Worm (Caenorhabditis elegans): Measurements from ENCODE around the gene R105.1.
A peak's percentile ranks its signal among the peaks of the same experiment; 100 is the strongest.

Gene R105.1

DNA sequence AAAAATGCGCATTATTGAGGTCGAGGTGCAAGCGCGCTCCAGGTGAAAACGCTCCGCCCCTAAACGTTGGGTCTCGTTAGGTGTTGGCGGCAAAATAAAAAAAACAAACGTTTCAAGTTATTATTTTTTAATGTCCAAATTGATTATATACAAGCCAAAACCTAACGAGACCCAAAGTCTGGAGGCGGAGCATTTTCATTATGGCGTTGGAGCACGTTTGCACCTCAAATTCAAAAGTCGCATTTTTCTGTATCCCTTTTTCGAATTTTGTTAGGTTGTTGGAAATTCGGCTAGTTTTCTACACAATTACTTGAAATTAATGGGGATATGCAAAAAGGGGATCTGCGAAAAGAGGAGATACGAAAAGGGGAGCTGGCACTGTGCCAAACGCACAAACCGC is 24.4 kb downstream of the R105.1 start, which contains the start of gene col-111:
col-111 (minus strand) TSS at position 101 of the 400 bp plus-strand sequence.
- no peak for TF ChIP-seq ZK546.5 (tag; optimal IDR thresholded peaks at IDR 0.05)
- no peak for TF ChIP-seq nhr-12 (tag; optimal IDR thresholded peaks at IDR 0.05)
- no peak for TF ChIP-seq crh-2 (tag; optimal IDR thresholded peaks at IDR 0.05)
- no peak for TF ChIP-seq snpc-4 (tag; optimal IDR thresholded peaks at IDR 0.05)
- TF ChIP-seq ama-1 (optimal IDR thresholded peaks at IDR 0.05), result no peak

DNA sequence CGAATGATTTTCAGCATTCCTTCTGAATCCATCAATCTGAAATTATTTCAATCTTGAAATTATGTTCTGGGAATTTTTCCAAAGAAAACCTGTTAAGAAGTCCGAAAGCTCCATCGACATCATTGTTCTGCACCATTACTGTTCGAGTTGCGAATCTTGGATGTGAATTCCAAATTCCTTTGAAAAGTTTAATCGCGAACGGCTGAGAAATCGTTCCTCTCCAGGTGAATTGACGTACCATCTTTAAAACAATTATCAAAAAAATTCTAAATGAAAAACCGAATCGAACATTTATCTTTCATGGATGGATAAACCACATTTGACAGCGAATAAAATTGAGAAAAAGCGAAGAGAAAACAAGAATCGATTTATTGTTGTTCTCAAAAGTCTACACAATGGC is 25.8 kb downstream of the R105.1 start, which contains the start of gene mrps-21:
mrps-21 (minus strand) TSS at position 241 of the 400 bp plus-strand sequence.
- TF ChIP-seq alr-1 (tag; optimal IDR thresholded peaks at IDR 0.05) (no peak), nhr-23 (tag; optimal IDR thresholded peaks at IDR 0.05) (no peak), peb-1 (tag; optimal IDR thresholded peaks at IDR 0.05) (no peak), ama-1 (optimal IDR thresholded peaks at IDR 0.05) (peak; percentile 5), mbf-1 (tag; optimal IDR thresholded peaks at IDR 0.05) (no peak), F13H6.1 (tag; optimal IDR thresholded peaks at IDR 0.05) (no peak)

DNA sequence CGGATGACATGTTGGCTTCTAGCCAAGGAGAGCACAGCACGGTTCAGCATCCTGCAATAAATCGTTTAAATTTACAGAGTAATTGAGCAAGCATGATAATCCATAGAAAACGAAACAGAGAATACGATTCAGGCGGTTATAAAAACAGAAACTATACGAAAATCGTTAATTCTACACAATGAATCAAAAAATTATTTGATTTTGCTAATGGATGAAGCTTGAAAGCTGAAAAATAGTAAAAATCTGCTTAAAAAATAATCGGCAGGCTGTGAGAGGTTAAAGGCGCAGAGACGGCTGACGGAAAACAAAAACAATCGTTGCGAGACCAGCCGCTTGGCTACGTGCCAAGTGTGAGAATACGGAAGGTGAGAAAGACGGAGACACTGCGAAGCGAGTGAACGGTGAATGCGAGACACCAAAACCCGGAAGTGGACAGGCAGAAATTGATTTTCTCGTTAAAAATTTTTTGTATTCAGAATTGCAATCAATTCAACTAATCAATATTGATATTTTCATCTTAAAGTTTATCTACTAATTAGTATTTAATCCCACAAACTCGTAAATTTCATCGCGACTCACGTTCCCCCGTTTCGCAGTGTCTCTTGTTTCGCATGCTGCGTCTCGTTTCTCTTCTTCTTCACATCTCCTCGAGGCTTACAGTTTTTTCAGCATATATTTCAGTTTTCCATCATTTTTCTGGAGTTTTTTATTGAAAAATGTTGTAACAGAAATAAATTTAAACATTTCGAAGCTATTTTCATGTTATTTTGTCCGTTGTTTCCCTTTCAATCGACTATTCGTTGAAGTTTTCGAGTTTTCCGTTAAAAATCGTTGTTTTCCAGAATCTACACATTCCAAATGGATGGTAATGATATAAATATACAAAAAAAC is 26.9 kb downstream of the R105.1 start, which contains the start of the genes F29B9.11 and jmjd-1.2:
F29B9.11 (minus strand) TSS at position 51 of the 891 bp plus-strand sequence.
jmjd-1.2 (plus strand) TSS at position 841 of the 891 bp plus-strand sequence.
- TF ChIP-seq ztf-1 (GFP tag; conservative IDR thresholded peaks at IDR 0.05), result no peak
- TF ChIP-seq R02D3.7 (tag; optimal IDR thresholded peaks at IDR 0.05), result peak; percentile 47
- peak; percentile 74 for TF ChIP-seq Y55F3AM.14 (GFP tag; optimal IDR thresholded peaks at IDR 0.05)
- TF ChIP-seq sma-9 (GFP tag; optimal IDR thresholded peaks at IDR 0.05), result peak; percentile 88
- TF ChIP-seq sma-9 (tag; optimal IDR thresholded peaks at IDR 0.05), result no peak
- peak; percentile 72 for TF ChIP-seq ZK546.5 (tag; optimal IDR thresholded peaks at IDR 0.05)
- no peak for TF ChIP-seq ceh-82 (tag; optimal IDR thresholded peaks at IDR 0.05)
- no peak for TF ChIP-seq skn-1 (tag; optimal IDR thresholded peaks at IDR 0.05)
- no peak for TF ChIP-seq unc-39 (tag; optimal IDR thresholded peaks at IDR 0.05)
- peak; percentile 88 for TF ChIP-seq nhr-25 (tag; optimal IDR thresholded peaks at IDR 0.05)
- TF ChIP-seq ztf-4 (tag; optimal IDR thresholded peaks at IDR 0.05), result peak; percentile 76
- peak; percentile 75 for TF ChIP-seq blmp-1 (tag; optimal IDR thresholded peaks at IDR 0.05; ENCODE audit: insufficient read depth)
- peak; percentile 68 for TF ChIP-seq zag-1 (tag; optimal IDR thresholded peaks at IDR 0.05)
- TF ChIP-seq alr-1 (tag; optimal IDR thresholded peaks at IDR 0.05), result no peak
- TF ChIP-seq nhr-10 (tag; optimal IDR thresholded peaks at IDR 0.05), result peak; percentile 30
- peak; percentile 39 for TF ChIP-seq nhr-77 (tag; optimal IDR thresholded peaks at IDR 0.05)
- TF ChIP-seq elt-3 (tag; optimal IDR thresholded peaks at IDR 0.05), result no peak
- TF ChIP-seq sma-3 (GFP tag; optimal IDR thresholded peaks at IDR 0.05), result peak; percentile 98
- peak; percentile 93 for TF ChIP-seq sem-4 (tag; optimal IDR thresholded peaks at IDR 0.05)
- TF ChIP-seq snpc-4 (tag; optimal IDR thresholded peaks at IDR 0.05), result peak; percentile 78
- TF ChIP-seq mbf-1 (tag; optimal IDR thresholded peaks at IDR 0.05), result peak; percentile 2
- TF ChIP-seq nhr-129 (tag; optimal IDR thresholded peaks at IDR 0.05), result peak; percentile 84
- TF ChIP-seq peb-1 (tag; optimal IDR thresholded peaks at IDR 0.05), result no peak
- TF ChIP-seq egl-27 (tag; optimal IDR thresholded peaks at IDR 0.05), result peak; percentile 78
- no peak for TF ChIP-seq nhr-23 (tag; optimal IDR thresholded peaks at IDR 0.05)
- TF ChIP-seq nhr-12 (tag; optimal IDR thresholded peaks at IDR 0.05), result no peak
- TF ChIP-seq ama-1 (optimal IDR thresholded peaks at IDR 0.05), result no peak
- TF ChIP-seq unc-55 (GFP tag; optimal IDR thresholded peaks at IDR 0.05), result peak; percentile 89
- TF ChIP-seq F13H6.1 (tag; optimal IDR thresholded peaks at IDR 0.05), result peak; percentile 92
- TF ChIP-seq fos-1 (tag; optimal IDR thresholded peaks at IDR 0.05), result peak; percentile 72
- TF ChIP-seq crh-2 (tag; optimal IDR thresholded peaks at IDR 0.05), result peak; percentile 95
- TF ChIP-seq nhr-11 (tag; optimal IDR thresholded peaks at IDR 0.05), result no peak
- TF ChIP-seq nhr-237 (tag; optimal IDR thresholded peaks at IDR 0.05), result peak; percentile 73
- TF ChIP-seq mdl-1 (tag; optimal IDR thresholded peaks at IDR 0.05), result peak in 1 of 2 experiments; percentile 51
- TF ChIP-seq mab-5 (tag; optimal IDR thresholded peaks at IDR 0.05), result peak; percentile 82
- TF ChIP-seq dmd-4 (tag; optimal IDR thresholded peaks at IDR 0.05), result no peak
- peak; percentile 89 for TF ChIP-seq nhr-21 (tag; optimal IDR thresholded peaks at IDR 0.05)
- TF ChIP-seq aly-2 (tag; optimal IDR thresholded peaks at IDR 0.05), result no peak
- peak; percentile 91 for TF ChIP-seq lin-11 (tag; optimal IDR thresholded peaks at IDR 0.05)
- peak; percentile 10 for TF ChIP-seq unc-62 (GFP tag; optimal IDR thresholded peaks at IDR 0.05)
- peak; percentile 97 for TF ChIP-seq C34F6.9 (tag; optimal IDR thresholded peaks at IDR 0.05)
- peak; percentile 87 to 95 for TF ChIP-seq lsy-2 (tag; optimal IDR thresholded peaks at IDR 0.05)
- peak; percentile 55 for TF ChIP-seq nhr-6 (tag; optimal IDR thresholded peaks at IDR 0.05)
- TF ChIP-seq ztf-11 (tag; optimal IDR thresholded peaks at IDR 0.05), result no peak
- TF ChIP-seq lin-13 (GFP tag; optimal IDR thresholded peaks at IDR 0.05), result peak; percentile 93
- TF ChIP-seq lin-39 (tag; optimal IDR thresholded peaks at IDR 0.05), result no peak
- peak; percentile 54 for TF ChIP-seq ceh-16 (tag; optimal IDR thresholded peaks at IDR 0.05)

All from whole organism, L2 larva.